Fruit fly (Drosophila melanogaster) whole organism, embryonic: Measurements from ENCODE around the gene CG6441.

Experiments
- Abd-B ChIP-seq: fragments of 200-800 bp; sonication (Bioruptor generic); optimal IDR thresholded peaks from 2 replicates; lab custom pipeline; 2018; ENCODE audit warnings: missing biosample characterization, mild to moderate bottlenecking, missing genetic modification characterization, moderate library complexity
- Awh ChIP-seq: fragments of 200-800 bp; sonication (Bioruptor generic); IDR thresholded peaks from 2 replicates; pipeline ENCODE4, ENCODE4 v1.3.6; 2022; ENCODE audit warnings: missing biosample characterization, missing genetic modification characterization
- CG10147 ChIP-seq: fragments of 200-800 bp; sonication (Bioruptor generic); optimal IDR thresholded peaks from 2 replicates; lab custom pipeline; 2019; ENCODE audit warnings: missing biosample characterization, mild to moderate bottlenecking, missing genetic modification characterization, moderate library complexity
- CG1024 ChIP-seq: fragments of 200-800 bp; sonication (Bioruptor generic); IDR thresholded peaks from 2 replicates; pipeline ENCODE4 v1.3.6; 2022; ENCODE audit warnings: missing biosample characterization, missing genetic modification characterization
- CG11456 ChIP-seq: fragments of 200-800 bp; sonication (Bioruptor generic); IDR thresholded peaks from 3 replicates; pipeline ENCODE4 v1.3.6; 2022; ENCODE audit warnings: missing biosample characterization, missing genetic modification characterization
- CG11504 ChIP-seq: fragments of 200-800 bp; sonication (Bioruptor generic); optimal IDR thresholded peaks from 3 replicates; lab custom pipeline; 2019; ENCODE audit warnings: missing biosample characterization, mild to moderate bottlenecking, missing genetic modification characterization, moderate library complexity
- CG12299 ChIP-seq: fragments of 200-800 bp; sonication (Bioruptor generic); optimal IDR thresholded peaks from 2 replicates; lab custom pipeline; 2018; ENCODE audit warnings: missing biosample characterization, mild to moderate bottlenecking, missing genetic modification characterization
- CG14965 ChIP-seq: fragments of 200-800 bp; sonication (Bioruptor generic); optimal IDR thresholded peaks from 2 replicates; lab custom pipeline; 2016; ENCODE audit warnings: missing biosample characterization, missing genetic modification characterization, borderline replicate concordance
- CG1529 ChIP-seq: fragments of 200-800 bp; sonication (Bioruptor generic); optimal IDR thresholded peaks from 3 replicates; lab custom pipeline; 2018; ENCODE audit warnings: missing biosample characterization, missing genetic modification characterization
- CG16813 ChIP-seq: fragments of 200-800 bp; sonication (Bioruptor generic); IDR thresholded peaks from 3 replicates; pipeline ENCODE4 v1.3.6; 2022; ENCODE audit warnings: missing biosample characterization, missing genetic modification characterization; ENCODE audit not compliant: partially characterized antibody
- CG2116 ChIP-seq: fragments of 200-800 bp; sonication (Bioruptor generic); optimal IDR thresholded peaks from 3 replicates; lab custom pipeline; 2018; ENCODE audit warnings: missing biosample characterization, mild to moderate bottlenecking, missing genetic modification characterization
- CG2199 ChIP-seq: fragments of 200-800 bp; sonication (Bioruptor generic); IDR thresholded peaks from 3 replicates; pipeline ENCODE4 v1.3.6; 2022; ENCODE audit warnings: missing biosample characterization, missing genetic modification characterization
- CG30431 ChIP-seq: fragments of 200-800 bp; sonication (Bioruptor generic); optimal IDR thresholded peaks from 2 replicates; lab custom pipeline; 2017; ENCODE audit warnings: missing biosample characterization, missing genetic modification characterization
- CG4282 ChIP-seq: fragments of 200-800 bp; sonication (Bioruptor generic); optimal IDR thresholded peaks from 2 replicates; lab custom pipeline; 2016; ENCODE audit warnings: missing biosample characterization, missing genetic modification characterization
- CG4854 ChIP-seq: fragments of 200-800 bp; sonication (Bioruptor generic); optimal IDR thresholded peaks from 2 replicates; lab custom pipeline; 2016; ENCODE audit warnings: missing biosample characterization, missing genetic modification characterization, inconsistent platforms
- CHES-1-like ChIP-seq: fragments of 200-800 bp; sonication (Bioruptor generic); optimal IDR thresholded peaks from 2 replicates; lab custom pipeline; 2016; ENCODE audit warnings: missing biosample characterization, missing genetic modification characterization
- CrebB ChIP-seq: fragments of 200-800 bp; sonication (Bioruptor generic); optimal IDR thresholded peaks from 3 replicates; lab custom pipeline; 2018; ENCODE audit warnings: missing biosample characterization, mild to moderate bottlenecking, missing genetic modification characterization
- D ChIP-seq, 2 experiments: fragments of 200-800 bp in 1 of 2; fragments of >200 bp in 1 of 2; sonication (Bioruptor generic) in 1 of 2; optimal IDR thresholded peaks; 2 replicates in 1 of 2; 3 replicates in 1 of 2; lab custom pipeline; 2017; ENCODE audit warnings: mild to moderate bottlenecking in 1 of 2, missing biosample characterization in 1 of 2, missing genetic modification characterization in 1 of 2, missing genetic modification reagents in 1 of 2
- Eip74EF ChIP-seq, 2 experiments: fragments of 200-800 bp in 1 of 2; fragments of >200 bp in 1 of 2; sonication (Bioruptor generic) in 1 of 2; optimal IDR thresholded peaks; 2 replicates each; lab custom pipeline; 2017 to 2019; ENCODE audit warnings: missing biosample characterization in 2 of 2, missing genetic modification characterization in 2 of 2, mild to moderate bottlenecking in 1 of 2, moderate library complexity in 1 of 2
- Fer1 ChIP-seq: fragments of 200-800 bp; sonication (Bioruptor generic); optimal IDR thresholded peaks from 2 replicates; lab custom pipeline; 2017; ENCODE audit warnings: missing biosample characterization, mild to moderate bottlenecking, missing genetic modification characterization
- Neu2 ChIP-seq: fragments of 200-800 bp; sonication (Bioruptor generic); optimal IDR thresholded peaks from 3 replicates; lab custom pipeline; 2016; ENCODE audit warnings: missing biosample characterization, missing genetic modification characterization, borderline replicate concordance
- Nf-YA ChIP-seq: fragments of 200-800 bp; sonication (Bioruptor generic); IDR thresholded peaks from 2 replicates; pipeline ENCODE4 v1.3.6; 2022; ENCODE audit warnings: missing biosample characterization, missing genetic modification characterization
- Nf-YB ChIP-seq: fragments of 200-800 bp; sonication (Bioruptor generic); optimal IDR thresholded peaks from 3 replicates; lab custom pipeline; 2019; ENCODE audit warnings: missing biosample characterization, mild to moderate bottlenecking, missing genetic modification characterization, moderate library complexity
- TFAM ChIP-seq: fragments of 200-800 bp; sonication (Bioruptor generic); optimal IDR thresholded peaks from 2 replicates; lab custom pipeline; 2017; ENCODE audit warnings: missing biosample characterization, missing genetic modification characterization, inconsistent platforms
- Tbp ChIP-seq: fragments of >200 bp; optimal IDR thresholded peaks from 2 replicates; lab custom pipeline; 2018; ENCODE audit warnings: missing biosample characterization, missing genetic modification characterization
- ab ChIP-seq: fragments of 200-800 bp; sonication (Bioruptor generic); optimal IDR thresholded peaks from 2 replicates; lab custom pipeline; 2016; ENCODE audit warnings: missing biosample characterization, missing genetic modification characterization
- az2 ChIP-seq: fragments of 200-800 bp; sonication (Bioruptor generic); optimal IDR thresholded peaks from 3 replicates; lab custom pipeline; 2016; ENCODE audit warnings: missing biosample characterization, missing genetic modification characterization
- cas ChIP-seq: fragments of 200-800 bp; sonication (Bioruptor generic); IDR thresholded peaks from 2 replicates; pipeline ENCODE4 v1.3.6; 2022; ENCODE audit warnings: missing biosample characterization, missing genetic modification characterization
- caup ChIP-seq: fragments of 200-800 bp; sonication (Bioruptor generic); optimal IDR thresholded peaks from 3 replicates; lab custom pipeline; 2017; ENCODE audit warnings: missing biosample characterization, mild to moderate bottlenecking, missing genetic modification characterization, moderate library complexity; ENCODE audit not compliant: severe bottlenecking
- ci ChIP-seq: fragments of 200-800 bp; sonication (Bioruptor generic); IDR thresholded peaks from 3 replicates; pipeline ENCODE4 v1.3.6; 2022; ENCODE audit warnings: missing biosample characterization, missing genetic modification characterization
- cwo ChIP-seq: fragments of 200-800 bp; sonication (Bioruptor generic); optimal IDR thresholded peaks from 3 replicates; lab custom pipeline; 2017; ENCODE audit warnings: missing biosample characterization, missing genetic modification characterization, mild to moderate bottlenecking, moderate library complexity, missing genetic modification reagents
- fd102C ChIP-seq: fragments of 200-800 bp; sonication (Bioruptor generic); optimal IDR thresholded peaks from 2 replicates; lab custom pipeline; 2018; ENCODE audit warnings: missing biosample characterization, mild to moderate bottlenecking, missing genetic modification characterization, moderate library complexity
- gro ChIP-seq: fragments of 200-800 bp; sonication (Bioruptor generic); optimal IDR thresholded peaks from 2 replicates; lab custom pipeline; 2016; ENCODE audit warnings: missing biosample characterization, missing genetic modification characterization
- gsb ChIP-seq: fragments of 200-800 bp; sonication (Bioruptor generic); IDR thresholded peaks from 2 replicates; pipeline ENCODE4 v1.3.6; 2022; ENCODE audit warnings: missing biosample characterization, missing genetic modification characterization
- hth ChIP-seq: fragments of >200 bp; optimal IDR thresholded peaks from 2 replicates; lab custom pipeline; 2017; ENCODE audit warnings: inconsistent platforms
- jumu ChIP-seq: fragments of 200-800 bp; sonication (Bioruptor generic); optimal IDR thresholded peaks from 3 replicates; lab custom pipeline; 2016; ENCODE audit warnings: missing biosample characterization, missing genetic modification characterization
- kay ChIP-seq: fragments of 200-800 bp; sonication (Bioruptor generic); optimal IDR thresholded peaks from 2 replicates; lab custom pipeline; 2016; ENCODE audit warnings: missing biosample characterization, missing genetic modification characterization
- lilli ChIP-seq: fragments of 200-800 bp; sonication (Bioruptor generic); optimal IDR thresholded peaks from 3 replicates; lab custom pipeline; 2016; ENCODE audit warnings: missing biosample characterization, missing genetic modification characterization
- nau ChIP-seq: fragments of 200-800 bp; sonication (Bioruptor generic); optimal IDR thresholded peaks from 3 replicates; lab custom pipeline; 2017; ENCODE audit warnings: missing biosample characterization, mild to moderate bottlenecking, missing genetic modification characterization, missing genetic modification reagents
- otp ChIP-seq: fragments of 200-800 bp; sonication (Bioruptor generic); IDR thresholded peaks from 3 replicates; pipeline ENCODE4, ENCODE4 v1.3.6; 2022; ENCODE audit warnings: missing biosample characterization, missing genetic modification characterization
- schlank ChIP-seq: fragments of 200-800 bp; sonication (Bioruptor generic); optimal IDR thresholded peaks from 2 replicates; lab custom pipeline; 2018; ENCODE audit warnings: missing biosample characterization, mild to moderate bottlenecking, missing genetic modification characterization
- scrt ChIP-seq: fragments of 200-800 bp; sonication (Bioruptor generic); optimal IDR thresholded peaks from 2 replicates; lab custom pipeline; 2018; ENCODE audit warnings: missing biosample characterization, mild to moderate bottlenecking, missing genetic modification characterization, moderate library complexity
- shn ChIP-seq: fragments of 200-800 bp; sonication (Bioruptor generic); optimal IDR thresholded peaks from 3 replicates; lab custom pipeline; 2016; ENCODE audit warnings: missing biosample characterization, missing genetic modification characterization
- sima ChIP-seq: fragments of 200-800 bp; sonication (Bioruptor generic); optimal IDR thresholded peaks from 2 replicates; lab custom pipeline; 2016; ENCODE audit warnings: missing biosample characterization, missing genetic modification characterization
- tap ChIP-seq: fragments of 200-800 bp; optimal IDR thresholded peaks from 3 replicates; lab custom pipeline; 2019; ENCODE audit warnings: missing biosample characterization, mild to moderate bottlenecking, missing genetic modification characterization, moderate library complexity
- unc-4 ChIP-seq: fragments of 200-800 bp; sonication (Bioruptor generic); IDR thresholded peaks from 2 replicates; pipeline ENCODE4 v1.3.6; 2022; ENCODE audit warnings: missing biosample characterization, missing genetic modification characterization; ENCODE audit not compliant: partially characterized antibody
- vfl ChIP-seq: fragments of 200-800 bp; sonication (Bioruptor generic); optimal IDR thresholded peaks from 2 replicates; lab custom pipeline; 2016; ENCODE audit warnings: missing biosample characterization, missing genetic modification characterization
- zen2 ChIP-seq: fragments of 200-800 bp; sonication (Bioruptor generic); IDR thresholded peaks from 3 replicates; pipeline ENCODE4 v1.3.6; 2022; ENCODE audit warnings: missing biosample characterization, missing genetic modification characterization; ENCODE audit not compliant: partially characterized antibody

Gene CG6441

dm6 chr2L:7494341-7495293, 20.1 kb downstream of the CG6441 start (continued):
- TF ChIP-seq scrt (GFP tag; lab: Kevin White, UChicago) (no peak), fd102C (GFP tag; lab: Kevin White, UChicago) (no peak), cas (GFP tag; lab: Robert Waterston, UW) (no peak), nau (GFP tag; lab: Kevin White, UChicago) (no peak), Tbp (GFP tag; lab: Kevin White, UChicago) (no peak), CG11504 (tag; lab: Kevin White, UChicago) (peak; percentile 62), lilli (peak; percentile 66), vfl (GFP tag; lab: Kevin White, UChicago) (no peak), CG4854 (GFP tag; lab: Kevin White, UChicago) (no peak), Awh (GFP tag; lab: Robert Waterston, UW) (no peak), cwo (GFP tag; lab: Kevin White, UChicago) (peak; percentile 4), Nf-YB (GFP tag; lab: Kevin White, UChicago) (no peak), Nf-YA (GFP tag; lab: Robert Waterston, UW) (no peak), hth (no peak), tap (no peak), TFAM (GFP tag; lab: Kevin White, UChicago) (no peak), CG1529 (no peak), ab (GFP tag; lab: Kevin White, UChicago) (no peak), CG30431 (no peak), shn (GFP tag; lab: Kevin White, UChicago) (peak; percentile 4), kay (GFP tag; lab: Kevin White, UChicago) (no peak), caup (GFP tag; lab: Kevin White, UChicago) (no peak), CG11456 (GFP tag; lab: Robert Waterston, UW) (peak; percentile 50; the same call in 1 of the 3 replicates), CHES-1-like (GFP tag; lab: Kevin White, UChicago) (peak; percentile 34), Fer1 (GFP tag; lab: Kevin White, UChicago) (no peak), Neu2 (GFP tag; lab: Kevin White, UChicago) (no peak), CG16813 (GFP tag; lab: Robert Waterston, UW) (no peak), schlank (peak; percentile 8), Eip74EF (GFP tag; optimal IDR thresholded peaks at IDR 0.05; lab: Kevin White, UChicago) (no peak), CG10147 (peak; percentile 32), gro (GFP tag; lab: Kevin White, UChicago) (peak; percentile 57), CG2199 (GFP tag; lab: Robert Waterston, UW) (no peak), gsb (GFP tag; lab: Robert Waterston, UW) (no peak), CG4282 (GFP tag; lab: Kevin White, UChicago) (no peak), CG2116 (GFP tag; lab: Kevin White, UChicago) (no peak), ci (peak; percentile 16; the same call in 1 of the 3 replicates), CG12299 (tag; lab: Kevin White, UChicago) (peak; percentile 14), az2 (GFP tag; lab: Kevin White, UChicago) (peak; percentile 43), CG14965 (no peak), Abd-B (GFP tag; lab: Kevin White, UChicago) (no peak), otp (no peak), sima (GFP tag; lab: Kevin White, UChicago) (no peak), CrebB (tag; lab: Kevin White, UChicago) (peak; percentile 40), CG1024 (GFP tag; lab: Robert Waterston, UW) (no peak), D (optimal IDR thresholded peaks at IDR 0.05; lab: Kevin White, UChicago) (no peak), D (GFP tag; optimal IDR thresholded peaks at IDR 0.05; lab: Kevin White, UChicago) (no peak), zen2 (GFP tag; lab: Robert Waterston, UW) (no peak), jumu (no peak), unc-4 (no peak)
